Worm (Caenorhabditis elegans) whole organism, L3 larva: ENCODE results near the gene trap-4.

ENCODE experiments used
- aly-2 ChIP-seq: fragments of 150-350 bp; optimal IDR thresholded peaks from 2 replicates; lab custom pipeline; 2014; ENCODE audit warnings: missing biosample characterization, missing genetic modification characterization
- ama-1 ChIP-seq: fragments of 150-350 bp; optimal IDR thresholded peaks from 2 replicates; lab custom pipeline; 2018
- fos-1 ChIP-seq: fragments of 150-350 bp; optimal IDR thresholded peaks from 2 replicates; lab custom pipeline; 2014; ENCODE audit warnings: missing biosample characterization, missing genetic modification characterization
- lin-15B ChIP-seq: fragments of 150-350 bp; optimal IDR thresholded peaks from 2 replicates; lab custom pipeline; 2014; ENCODE audit warnings: missing biosample characterization, missing genetic modification characterization
- nhr-77 ChIP-seq: fragments of 150-350 bp; optimal IDR thresholded peaks from 2 replicates; lab custom pipeline; 2014; ENCODE audit warnings: missing biosample characterization, missing genetic modification characterization
- pqm-1 ChIP-seq: fragments of 150-350 bp; optimal IDR thresholded peaks from 2 replicates; lab custom pipeline; 2017; ENCODE audit warnings: missing biosample characterization, missing genetic modification characterization, inconsistent platforms

DNA sequence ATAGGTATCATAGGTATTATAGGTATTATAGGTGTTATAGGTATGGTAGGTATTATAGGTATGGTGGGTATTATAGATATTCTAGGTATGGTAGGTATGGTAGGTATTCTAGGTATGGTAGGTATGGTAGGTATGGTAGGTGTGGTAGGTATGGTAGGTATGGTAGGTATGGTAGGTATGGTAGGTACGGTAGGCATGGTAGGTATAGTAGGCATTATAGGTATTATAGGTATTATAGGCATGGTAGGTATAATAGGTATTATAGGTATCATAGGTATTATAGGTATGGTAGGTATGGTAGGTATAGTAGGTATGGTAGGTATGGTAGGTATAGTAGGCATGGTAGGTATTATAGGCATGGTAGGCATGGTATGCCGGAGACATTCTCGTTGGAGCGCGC is 11.4 kb downstream of the trap-4 start:
- TF ChIP-seq pqm-1 (tag; lab: Kevin White, UChicago), result no peak
- no peak for TF ChIP-seq nhr-77 (tag; lab: Kevin White, UChicago)
- no peak for TF ChIP-seq ama-1 (lab: Kevin White, UChicago)
- TF ChIP-seq fos-1 (tag; lab: Kevin White, UChicago), result no peak
- no peak for TF ChIP-seq lin-15B (tag; lab: Kevin White, UChicago)
- no peak for TF ChIP-seq aly-2 (tag; lab: Kevin White, UChicago)
